Worm (Caenorhabditis elegans) whole organism, midembryonic: ENCODE measurements around the gene ddo-1.

Experiments
- T22C8.4 ChIP-seq: fragments of 200-800 bp; sonication (Bioruptor generic); IDR thresholded peaks from 2 replicates; pipeline ENCODE4 v1.3.6; 2022; ENCODE audit warnings: missing genetic modification characterization, missing compliant biosample characterization
- cog-1 ChIP-seq: sonication (generic microtip); optimal IDR thresholded peaks from 2 replicates; lab custom pipeline; 2016; ENCODE audit warnings: missing genetic modification characterization, missing compliant biosample characterization
- flt-1 ChIP-seq: fragments of 200-800 bp; sonication (Bioruptor generic); IDR thresholded peaks from 2 replicates; pipeline ENCODE4 v1.3.6; 2022; ENCODE audit warnings: missing genetic modification characterization, missing compliant biosample characterization
- klf-2 ChIP-seq: fragments of 200-800 bp; sonication (Bioruptor generic); conservative IDR thresholded peaks from 2 replicates; pipeline ENCODE4 v1.3.6; 2022; ENCODE audit warnings: missing genetic modification reagents, missing genetic modification characterization, missing compliant biosample characterization
- med-1 ChIP-seq: sonication (generic microtip); optimal IDR thresholded peaks from 2 replicates; lab custom pipeline; 2017; ENCODE audit warnings: missing genetic modification characterization, mild to moderate bottlenecking, missing compliant biosample characterization, antibody characterized with exemption, missing genetic modification reagents; ENCODE audit not compliant: insufficient read depth
- ref-1 ChIP-seq: fragments of 200-800 bp; sonication (Bioruptor generic); conservative IDR thresholded peaks from 2 replicates; pipeline ENCODE4 v1.3.6; 2022; ENCODE audit warnings: missing genetic modification reagents, missing genetic modification characterization, missing compliant biosample characterization
- tab-1 ChIP-seq: fragments of 200-800 bp; sonication (Bioruptor generic); IDR thresholded peaks from 2 replicates; pipeline ENCODE4 v1.3.6; 2022; ENCODE audit warnings: missing genetic modification characterization, missing compliant biosample characterization
- ztf-23 ChIP-seq: fragments of 200-800 bp; sonication (Bioruptor generic); IDR thresholded peaks from 2 replicates; pipeline ENCODE4 v1.3.6; 2022; ENCODE audit warnings: missing genetic modification reagents, missing genetic modification characterization, missing compliant biosample characterization
- ztf-29 ChIP-seq: fragments of 200-800 bp; sonication (Bioruptor generic); IDR thresholded peaks from 2 replicates; pipeline ENCODE4 v1.3.6; 2022; ENCODE audit warnings: missing genetic modification reagents, missing genetic modification characterization, missing compliant biosample characterization

The ddo-1 gene

DNA sequence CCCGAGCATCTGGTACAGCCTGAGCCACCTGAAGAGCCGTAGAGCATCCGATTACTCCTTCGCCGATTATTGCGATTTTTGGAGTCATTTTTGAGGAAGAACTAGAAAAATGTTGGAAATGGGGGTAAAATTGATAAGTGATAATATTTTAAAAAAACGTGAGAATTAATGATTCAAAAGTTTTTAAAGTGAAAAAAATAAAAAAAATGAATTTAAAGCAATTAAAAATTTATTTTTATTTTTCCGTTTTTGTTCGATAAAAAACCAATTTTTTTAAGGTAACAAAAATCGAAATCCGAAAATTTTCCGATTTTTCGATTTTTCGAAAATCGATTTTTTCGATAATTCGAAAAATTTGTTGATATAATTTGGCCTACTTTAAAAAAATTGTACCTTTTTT is at the start of gene ddo-1:
ddo-1 (minus strand) TSS at position 101 of the 400 bp plus-strand sequence.
- no peak for TF ChIP-seq cog-1
- TF ChIP-seq ztf-23, result no peak
- no peak for TF ChIP-seq klf-2
- no peak for TF ChIP-seq ref-1
- no peak for TF ChIP-seq ztf-29 (GFP tag; lab: Robert Waterston, UW)
- TF ChIP-seq T22C8.4 (GFP tag; lab: Robert Waterston, UW), result no peak
- no peak for TF ChIP-seq med-1
- TF ChIP-seq flt-1 (GFP tag; lab: Robert Waterston, UW), result no peak
- TF ChIP-seq tab-1 (GFP tag; lab: Robert Waterston, UW), result no peak

DNA sequence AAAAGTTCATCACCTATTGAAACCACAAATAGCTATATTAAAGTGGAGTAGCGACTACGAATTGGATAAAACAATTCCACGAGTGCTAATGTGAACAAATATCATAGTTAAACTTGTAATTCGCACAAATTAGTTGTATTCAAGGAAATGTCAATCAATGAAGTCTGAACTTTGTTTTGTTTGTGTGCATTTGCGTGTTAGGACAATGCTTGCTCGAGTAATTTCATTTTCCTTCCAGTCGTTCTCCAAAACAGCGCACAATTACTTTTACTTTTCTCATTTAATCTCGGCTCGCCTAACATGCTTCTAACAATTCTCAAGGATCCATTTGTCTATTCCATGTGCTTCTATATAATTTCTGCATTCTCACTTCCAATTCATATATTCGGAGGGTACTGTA is 47.6 kb upstream of the ddo-1 start, which contains the start of gene srh-301:
srh-301 (plus strand) TSS at position 301 of the 400 bp plus-strand sequence.
- TF ChIP-seq ztf-23, result no peak
- no peak for TF ChIP-seq tab-1 (GFP tag; lab: Robert Waterston, UW)
- no peak for TF ChIP-seq klf-2
- TF ChIP-seq ztf-29 (GFP tag; lab: Robert Waterston, UW), result no peak
- no peak for TF ChIP-seq flt-1 (GFP tag; lab: Robert Waterston, UW)
- no peak for TF ChIP-seq ref-1
- TF ChIP-seq med-1, result no peak
- TF ChIP-seq T22C8.4 (GFP tag; lab: Robert Waterston, UW), result no peak
- no peak for TF ChIP-seq cog-1

DNA sequence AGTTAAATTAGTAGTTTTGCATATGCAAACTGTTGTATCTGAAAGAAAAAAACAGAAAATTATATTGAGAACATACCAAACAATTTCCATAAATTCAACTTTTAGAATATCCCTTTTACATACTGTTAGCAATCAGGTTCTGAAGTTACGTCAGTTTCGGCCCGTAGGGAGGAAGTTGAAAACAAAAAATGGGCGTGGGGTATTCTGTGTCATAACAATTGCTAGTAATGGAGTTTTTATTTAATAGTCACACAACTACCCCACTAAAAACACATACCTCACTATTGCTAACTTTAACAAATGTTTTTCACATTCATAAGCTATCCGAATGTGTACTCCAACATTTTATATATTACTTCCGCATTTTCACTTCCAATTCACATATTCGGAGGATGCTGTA is 44.8 kb upstream of the ddo-1 start, which contains the start of gene srh-300:
srh-300 (plus strand) TSS at position 301 of the 400 bp plus-strand sequence.
- no peak for TF ChIP-seq cog-1
- TF ChIP-seq ztf-29 (GFP tag; lab: Robert Waterston, UW), result no peak
- TF ChIP-seq flt-1 (GFP tag; lab: Robert Waterston, UW), result no peak
- no peak for TF ChIP-seq med-1
- no peak for TF ChIP-seq ref-1
- TF ChIP-seq klf-2, result no peak
- no peak for TF ChIP-seq ztf-23
- no peak for TF ChIP-seq tab-1 (GFP tag; lab: Robert Waterston, UW)
- no peak for TF ChIP-seq T22C8.4 (GFP tag; lab: Robert Waterston, UW)

DNA sequence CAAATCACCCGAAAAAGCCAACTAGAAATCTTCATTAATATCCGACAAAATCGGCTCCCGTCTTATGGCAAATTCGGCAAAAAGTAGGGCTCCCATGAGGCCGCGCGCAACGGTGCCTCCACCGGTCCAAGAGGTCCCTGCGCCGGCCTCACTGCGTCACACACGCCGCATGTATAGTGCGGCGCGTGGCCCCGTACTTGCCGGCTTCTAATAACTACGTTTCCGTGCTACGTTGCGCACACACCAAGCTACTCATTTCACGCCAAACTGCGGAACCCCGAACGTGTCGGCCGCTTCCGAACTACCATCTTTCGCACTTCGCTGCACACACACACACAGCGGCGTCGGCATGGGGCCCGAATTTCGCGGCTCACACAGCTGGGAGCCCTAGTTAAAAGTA is 42.7 kb upstream of the ddo-1 start:
- TF ChIP-seq cog-1, result no peak
- no peak for TF ChIP-seq klf-2
- TF ChIP-seq ref-1, result no peak
- TF ChIP-seq tab-1 (GFP tag; lab: Robert Waterston, UW), result 0 out of 2 replicates have a peak, but pooled peaks have one; percentile 52
- TF ChIP-seq ztf-23, result 0 out of 2 replicates have a peak, but pooled peaks have one; percentile 25

DNA sequence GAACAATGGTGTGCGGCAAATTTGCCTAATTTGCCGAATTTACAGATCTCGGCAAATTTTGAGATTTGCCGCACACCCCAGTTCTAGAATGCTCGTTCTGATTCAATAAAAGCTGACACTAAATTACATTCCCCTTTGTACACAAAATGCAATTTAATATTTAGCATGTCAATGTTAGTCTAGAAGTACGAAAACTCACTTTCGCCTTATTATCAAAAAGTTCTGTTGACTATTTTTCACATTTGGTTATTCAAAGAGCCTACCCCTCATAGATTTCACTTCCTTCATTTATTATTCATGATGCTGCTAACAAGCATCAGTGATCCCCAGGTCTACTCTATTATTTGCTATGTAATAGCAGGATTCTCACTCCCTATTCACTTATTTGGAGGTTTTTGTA is 41.5 kb upstream of the ddo-1 start, which contains the start of gene srh-298:
srh-298 (plus strand) TSS at position 301 of the 400 bp plus-strand sequence.
- TF ChIP-seq ref-1, result no peak
- TF ChIP-seq cog-1, result no peak
- TF ChIP-seq ztf-23, result no peak
- TF ChIP-seq T22C8.4 (GFP tag; lab: Robert Waterston, UW), result no peak
- TF ChIP-seq flt-1 (GFP tag; lab: Robert Waterston, UW), result no peak
- TF ChIP-seq med-1, result no peak
- TF ChIP-seq tab-1 (GFP tag; lab: Robert Waterston, UW), result no peak
- no peak for TF ChIP-seq klf-2
- no peak for TF ChIP-seq ztf-29 (GFP tag; lab: Robert Waterston, UW)

DNA sequence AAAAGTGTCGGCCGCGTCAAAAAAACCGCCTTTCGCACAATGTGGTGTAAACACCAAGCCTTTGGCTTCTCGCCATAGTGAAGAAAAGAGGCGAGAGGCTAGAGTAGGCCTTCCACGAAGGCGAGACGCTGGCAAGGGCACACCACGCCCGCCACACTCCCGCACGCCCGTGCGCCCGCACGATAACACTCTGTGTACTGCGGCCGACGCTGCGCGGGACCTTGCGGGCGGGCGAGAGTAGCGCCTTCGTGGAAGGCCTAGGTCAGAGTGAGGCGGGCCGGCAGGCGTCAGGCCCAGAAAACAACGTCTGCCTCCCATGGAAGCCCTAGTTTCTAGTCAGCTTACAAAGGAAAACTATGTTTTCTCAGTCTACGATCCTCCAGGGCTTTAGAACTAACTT is 35.1 kb upstream of the ddo-1 start:
- no peak for TF ChIP-seq T22C8.4 (GFP tag; lab: Robert Waterston, UW)
- TF ChIP-seq klf-2, result no peak
- TF ChIP-seq ref-1, result no peak
- TF ChIP-seq med-1, result no peak
- TF ChIP-seq flt-1 (GFP tag; lab: Robert Waterston, UW), result no peak
- TF ChIP-seq ztf-23, result no peak
- no peak for TF ChIP-seq ztf-29 (GFP tag; lab: Robert Waterston, UW)
- TF ChIP-seq cog-1, result no peak
- TF ChIP-seq tab-1 (GFP tag; lab: Robert Waterston, UW), result no peak

DNA sequence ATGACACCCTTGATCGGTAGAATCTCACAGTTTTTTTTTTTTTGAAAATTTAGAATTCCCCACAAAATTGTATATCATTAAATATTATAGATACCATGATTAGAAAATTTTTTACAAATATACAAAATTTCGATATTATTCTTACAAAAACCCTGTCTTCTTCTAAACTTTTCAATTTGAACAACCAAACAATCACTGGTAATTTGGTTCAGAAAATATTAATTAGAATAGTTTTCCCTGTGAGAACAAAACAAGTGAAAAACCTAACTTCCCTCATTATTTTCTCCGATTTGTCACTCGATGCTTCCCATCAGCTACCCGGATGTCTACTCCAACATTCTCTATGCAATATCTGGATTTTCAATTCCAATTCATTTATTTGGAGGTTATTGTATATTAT is 33.0 kb upstream of the ddo-1 start, which contains the start of gene srh-296:
srh-296 (plus strand) TSS at position 301 of the 400 bp plus-strand sequence.
- TF ChIP-seq flt-1 (GFP tag; lab: Robert Waterston, UW), result no peak
- no peak for TF ChIP-seq med-1
- no peak for TF ChIP-seq T22C8.4 (GFP tag; lab: Robert Waterston, UW)
- TF ChIP-seq ztf-23, result no peak
- no peak for TF ChIP-seq tab-1 (GFP tag; lab: Robert Waterston, UW)
- TF ChIP-seq ztf-29 (GFP tag; lab: Robert Waterston, UW), result no peak
- no peak for TF ChIP-seq cog-1
- no peak for TF ChIP-seq klf-2
- no peak for TF ChIP-seq ref-1

DNA sequence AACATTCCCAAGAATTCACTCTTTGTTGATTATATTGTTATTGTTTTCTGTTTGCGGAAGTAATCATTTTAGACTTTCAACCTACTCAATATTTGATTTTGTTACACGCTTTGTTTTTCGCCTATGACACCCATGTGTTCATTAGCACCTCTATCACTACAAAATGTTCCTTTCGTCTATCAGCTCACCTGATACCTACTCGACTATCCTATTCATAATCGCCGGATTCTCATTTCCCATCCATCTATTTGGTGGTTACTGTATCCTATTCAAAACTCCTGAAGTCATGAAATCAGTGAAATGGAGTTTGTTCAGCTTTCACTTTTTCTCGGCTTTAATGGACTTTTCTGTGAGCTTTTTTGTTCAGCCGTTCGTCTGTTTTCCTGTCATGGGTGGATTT is 28.3 kb upstream of the ddo-1 start, which contains the start of gene srh-291:
srh-291 (plus strand) TSS at position 301 of the 400 bp plus-strand sequence.
- no peak for TF ChIP-seq flt-1 (GFP tag; lab: Robert Waterston, UW)
- TF ChIP-seq cog-1, result no peak

DNA sequence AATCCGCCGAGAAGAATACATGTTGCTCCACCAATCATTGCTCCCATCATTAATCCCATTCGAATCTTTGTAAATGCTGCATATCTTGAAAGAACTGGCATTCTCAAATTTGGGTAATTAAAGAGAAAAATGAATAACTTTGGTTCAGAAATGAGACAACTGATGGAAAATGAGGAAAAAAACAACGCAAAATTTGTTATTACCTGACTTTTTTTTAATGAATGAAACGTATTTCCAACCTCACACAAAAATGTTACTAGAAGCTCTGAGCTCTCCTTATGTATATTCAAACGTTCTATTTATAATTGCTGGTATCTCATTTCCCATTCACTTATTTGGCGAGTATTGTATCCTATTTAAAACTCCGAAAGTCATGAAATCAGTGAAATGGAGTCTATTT is 25.5 kb upstream of the ddo-1 start, which contains the start of the genes Y94A7B.11 and srh-292:
Y94A7B.11 (minus strand) TSS at position 101 of the 400 bp plus-strand sequence.
srh-292 (plus strand) TSS at position 251 of the 400 bp plus-strand sequence.
- TF ChIP-seq klf-2 (no peak), flt-1 (GFP tag; lab: Robert Waterston, UW) (no peak), tab-1 (GFP tag; lab: Robert Waterston, UW) (no peak)

DNA sequence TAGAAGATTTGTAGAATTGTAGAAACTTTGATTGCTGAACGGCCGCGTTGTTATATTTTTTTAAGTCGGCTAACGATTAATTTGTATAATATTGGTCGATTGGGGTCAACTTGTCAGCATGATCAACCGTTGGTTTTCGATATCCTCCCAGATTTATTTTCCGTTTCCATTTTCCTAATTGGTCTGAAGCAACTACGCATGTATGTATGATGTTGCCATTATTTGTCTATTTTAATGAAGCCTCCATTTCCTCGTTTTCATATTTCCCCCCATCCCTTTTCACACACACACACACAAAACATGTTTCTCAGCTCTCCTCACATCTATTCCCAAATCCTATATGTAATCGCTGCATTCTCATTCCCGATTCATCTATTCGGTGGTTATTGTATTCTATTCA is 23.5 kb upstream of the ddo-1 start, which contains the start of gene srh-287:
srh-287 (plus strand) TSS at position 301 of the 400 bp plus-strand sequence.
- TF ChIP-seq klf-2 (no peak), T22C8.4 (GFP tag; lab: Robert Waterston, UW) (no peak), tab-1 (GFP tag; lab: Robert Waterston, UW) (no peak), cog-1 (no peak), med-1 (no peak), ztf-29 (GFP tag; lab: Robert Waterston, UW) (no peak), ref-1 (no peak), flt-1 (GFP tag; lab: Robert Waterston, UW) (no peak), ztf-23 (no peak)

DNA sequence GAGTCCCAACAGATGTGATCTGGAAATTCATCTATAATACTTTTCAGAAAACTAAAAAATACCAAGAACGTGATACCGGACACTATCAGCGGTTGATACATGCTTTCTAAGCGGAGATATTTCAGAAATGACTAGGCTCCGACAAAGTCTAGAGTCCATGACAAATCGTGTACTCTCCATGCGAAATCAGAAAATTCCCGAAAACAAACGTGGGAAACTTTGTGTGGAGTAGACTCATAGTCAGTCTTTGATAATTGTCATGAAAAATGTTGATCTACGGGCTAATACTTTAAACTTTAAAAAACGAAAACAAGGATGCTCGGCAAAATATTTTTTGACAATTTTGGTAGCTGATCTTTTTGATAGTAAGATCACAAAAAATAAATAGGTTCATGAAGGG is 21.8 kb upstream of the ddo-1 start, which contains the start of gene srx-18:
srx-18 (minus strand) TSS at position 101 of the 400 bp plus-strand sequence.
- TF ChIP-seq T22C8.4 (GFP tag; lab: Robert Waterston, UW) (no peak), ztf-29 (GFP tag; lab: Robert Waterston, UW) (no peak), ztf-23 (no peak), med-1 (no peak), cog-1 (no peak), flt-1 (GFP tag; lab: Robert Waterston, UW) (no peak), klf-2 (no peak), tab-1 (GFP tag; lab: Robert Waterston, UW) (no peak), ref-1 (no peak)
